Fruit fly (Drosophila melanogaster) whole organism, adult: ENCODE measurements around the gene CG17121.

Experiments
- CG11617 ChIP-seq: fragments of 200-800 bp; sonication (Bioruptor generic); optimal IDR thresholded peaks from 2 replicates; lab custom pipeline; 2017; ENCODE audit warnings: mild to moderate bottlenecking, missing biosample characterization, missing genetic modification reagents, missing genetic modification characterization
- CG12768 ChIP-seq: fragments of 200-800 bp; sonication (Bioruptor generic); optimal IDR thresholded peaks from 2 replicates; lab custom pipeline; 2017; ENCODE audit warnings: missing biosample characterization, missing genetic modification characterization, mild to moderate bottlenecking, moderate library complexity, missing genetic modification reagents
- CG14711 ChIP-seq: fragments of 200-800 bp; sonication (Bioruptor generic); optimal IDR thresholded peaks from 2 replicates; lab custom pipeline; 2018; ENCODE audit warnings: missing biosample characterization, mild to moderate bottlenecking, missing genetic modification characterization, moderate library complexity
- CG1620 ChIP-seq: fragments of 200-800 bp; sonication (Bioruptor generic); optimal IDR thresholded peaks from 2 replicates; lab custom pipeline; 2016; ENCODE audit warnings: missing biosample characterization, missing genetic modification characterization
- CG33017 ChIP-seq: fragments of 200-800 bp; sonication (Bioruptor generic); optimal IDR thresholded peaks from 2 replicates; lab custom pipeline; 2018; ENCODE audit warnings: missing biosample characterization, mild to moderate bottlenecking, missing genetic modification characterization, moderate library complexity
- CG5204 ChIP-seq: fragments of 200-800 bp; sonication (Bioruptor generic); optimal IDR thresholded peaks from 2 replicates; lab custom pipeline; 2016; ENCODE audit warnings: missing biosample characterization, missing genetic modification characterization
- CG7045 ChIP-seq: fragments of 200-800 bp; sonication (Bioruptor generic); optimal IDR thresholded peaks from 2 replicates; lab custom pipeline; 2017; ENCODE audit warnings: missing biosample characterization, mild to moderate bottlenecking, missing genetic modification characterization
- CG7101 ChIP-seq: fragments of 200-800 bp; sonication (Bioruptor generic); optimal IDR thresholded peaks from 2 replicates; lab custom pipeline; 2018; ENCODE audit warnings: missing biosample characterization, mild to moderate bottlenecking, missing genetic modification characterization, moderate library complexity
- Clk ChIP-seq: fragments of 200-800 bp; sonication (Bioruptor generic); optimal IDR thresholded peaks from 2 replicates; lab custom pipeline; 2017; ENCODE audit warnings: missing biosample characterization, missing genetic modification characterization
- Crg-1 ChIP-seq: fragments of 200-800 bp; sonication (Bioruptor generic); optimal IDR thresholded peaks from 2 replicates; lab custom pipeline; 2016; ENCODE audit warnings: missing biosample characterization, missing genetic modification characterization
- Hr96 ChIP-seq: fragments of 200-800 bp; sonication (Bioruptor generic); optimal IDR thresholded peaks from 2 replicates; lab custom pipeline; 2016; ENCODE audit warnings: missing biosample characterization, missing genetic modification characterization
- Mnt ChIP-seq: fragments of 200-800 bp; sonication (Bioruptor generic); optimal IDR thresholded peaks from 2 replicates; lab custom pipeline; 2016; ENCODE audit warnings: missing biosample characterization, mild to moderate bottlenecking, missing genetic modification characterization
- bab1 ChIP-seq: fragments of 200-800 bp; sonication (Bioruptor generic); optimal IDR thresholded peaks from 3 replicates; lab custom pipeline; 2019; ENCODE audit warnings: missing biosample characterization, mild to moderate bottlenecking, missing genetic modification characterization, moderate library complexity
- cic ChIP-seq: fragments of 200-800 bp; sonication (Bioruptor generic); optimal IDR thresholded peaks from 2 replicates; lab custom pipeline; 2017; ENCODE audit warnings: missing biosample characterization, mild to moderate bottlenecking, missing genetic modification characterization, moderate library complexity
- cnc ChIP-seq, 2 experiments: fragments of >200 bp; optimal IDR thresholded peaks; 2 replicates each; lab custom pipeline; 2017
- kay ChIP-seq: fragments of 200-800 bp; sonication (Bioruptor generic); peaks from one replicate; lab custom pipeline; 2016; ENCODE audit warnings: missing biosample characterization, missing genetic modification characterization, borderline replicate concordance
- ovo ChIP-seq: fragments of 200-800 bp; sonication (Bioruptor generic); optimal IDR thresholded peaks from 2 replicates; lab custom pipeline; 2016; ENCODE audit warnings: missing biosample characterization, missing genetic modification characterization
- pad ChIP-seq: fragments of 200-800 bp; sonication (Bioruptor generic); optimal IDR thresholded peaks from 3 replicates; lab custom pipeline; 2017; ENCODE audit warnings: missing biosample characterization, missing genetic modification characterization, mild to moderate bottlenecking, moderate library complexity, missing genetic modification reagents
- tj ChIP-seq: fragments of 200-800 bp; sonication (Bioruptor generic); optimal IDR thresholded peaks from 3 replicates; lab custom pipeline; 2017; ENCODE audit warnings: missing biosample characterization, mild to moderate bottlenecking, missing genetic modification characterization, moderate library complexity
- toe ChIP-seq: fragments of 200-800 bp; sonication (Bioruptor generic); optimal IDR thresholded peaks from 2 replicates; lab custom pipeline; 2016; ENCODE audit warnings: missing biosample characterization, missing genetic modification characterization

The CG17121 gene

dm6 chr3R:23056753-23057152 lies 8.7 kb upstream of the CG17121 start:
- TF ChIP-seq CG7045 (GFP tag; lab: Kevin White, UChicago) (no peak), CG14711 (tag; lab: Kevin White, UChicago) (no peak), cic (GFP tag; lab: Kevin White, UChicago) (peak; percentile 11), Mnt (GFP tag; lab: Kevin White, UChicago) (peak; percentile 11), Clk (no peak), CG5204 (GFP tag; lab: Kevin White, UChicago) (no peak), cnc (optimal IDR thresholded peaks at IDR 0.05; lab: Kevin White, UChicago) (no peak), bab1 (no peak), CG11617 (GFP tag; lab: Kevin White, UChicago) (no peak)

DNA sequence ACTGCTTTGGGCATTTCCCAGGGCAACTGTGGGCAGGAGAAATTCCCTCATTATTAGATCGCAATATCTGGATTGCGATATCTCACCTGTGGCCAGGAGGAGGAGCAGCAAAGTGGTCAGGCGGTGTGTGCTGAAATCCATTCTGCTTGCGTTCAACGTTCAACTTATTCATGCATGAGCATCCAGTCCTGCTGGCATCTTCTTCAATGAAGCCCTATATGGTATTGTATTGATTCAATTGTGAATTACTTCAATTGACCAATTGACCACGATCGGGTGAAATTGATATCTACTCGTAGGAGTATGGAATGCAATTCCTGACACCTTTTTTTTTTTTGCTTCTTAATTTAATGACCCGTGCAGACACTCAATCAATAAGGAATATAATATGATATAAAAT lies 8.1 kb upstream of the CG17121 start:
- no peak for TF ChIP-seq Crg-1 (GFP tag; lab: Kevin White, UChicago)
- TF ChIP-seq cnc (optimal IDR thresholded peaks at IDR 0.05; lab: Kevin White, UChicago) = no peak

dm6 chr3R:23053936-23054335 lies 5.9 kb upstream of the CG17121 start, which contains the start of gene p53:
Gene p53 (minus strand): TSS chr3R:23054082.
- TF ChIP-seq pad (GFP tag; lab: Kevin White, UChicago) = peak; percentile 18
- peak; percentile 23 for TF ChIP-seq CG1620 (GFP tag; lab: Kevin White, UChicago)
- peak; percentile 51 for TF ChIP-seq CG14711 (tag; lab: Kevin White, UChicago)
- TF ChIP-seq CG5204 (GFP tag; lab: Kevin White, UChicago) = peak; percentile 35
- TF ChIP-seq toe = peak; percentile 35
- peak; percentile 51 for TF ChIP-seq bab1
- TF ChIP-seq CG7101 (tag; lab: Kevin White, UChicago) = peak; percentile 49
- peak; percentile 22 for TF ChIP-seq Hr96 (GFP tag; lab: Kevin White, UChicago)
- no peak for TF ChIP-seq Clk
- peak; percentile 7 for TF ChIP-seq Mnt (GFP tag; lab: Kevin White, UChicago)
- no peak for TF ChIP-seq ovo (GFP tag; lab: Kevin White, UChicago)
- TF ChIP-seq tj (GFP tag; lab: Kevin White, UChicago) = no peak
- peak; percentile 33 for TF ChIP-seq CG11617 (GFP tag; lab: Kevin White, UChicago)
- no peak for TF ChIP-seq Crg-1 (GFP tag; lab: Kevin White, UChicago)

DNA sequence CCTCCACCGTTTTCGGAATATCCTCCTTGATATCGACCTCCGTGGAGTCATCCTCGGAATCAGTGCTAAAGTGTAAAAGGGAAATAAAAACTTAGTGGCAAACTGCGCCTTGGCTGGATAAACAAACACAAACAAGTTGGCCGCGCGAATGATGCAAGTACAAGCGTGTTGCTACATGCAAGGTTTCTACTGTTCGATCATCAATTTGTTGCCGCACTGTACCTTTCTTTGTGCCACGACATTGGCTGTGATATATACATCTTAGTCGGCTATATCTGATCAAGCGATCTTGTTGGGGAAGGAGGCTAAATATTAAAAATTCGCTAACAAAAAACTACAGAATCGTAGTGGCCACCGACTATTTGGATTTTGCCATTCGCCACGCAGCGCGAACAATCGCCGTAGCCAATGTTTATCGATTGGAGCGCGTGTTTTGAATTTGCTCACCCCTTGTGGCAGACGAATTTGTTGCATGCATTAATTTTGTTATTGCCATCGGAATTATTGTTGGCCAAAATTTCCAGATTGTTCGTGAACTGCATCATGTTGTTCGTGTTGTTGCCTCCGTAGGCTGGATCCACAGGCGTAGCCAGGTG lies 5.2 kb upstream of the CG17121 start:
- no peak for TF ChIP-seq CG5204 (GFP tag; lab: Kevin White, UChicago)

DNA sequence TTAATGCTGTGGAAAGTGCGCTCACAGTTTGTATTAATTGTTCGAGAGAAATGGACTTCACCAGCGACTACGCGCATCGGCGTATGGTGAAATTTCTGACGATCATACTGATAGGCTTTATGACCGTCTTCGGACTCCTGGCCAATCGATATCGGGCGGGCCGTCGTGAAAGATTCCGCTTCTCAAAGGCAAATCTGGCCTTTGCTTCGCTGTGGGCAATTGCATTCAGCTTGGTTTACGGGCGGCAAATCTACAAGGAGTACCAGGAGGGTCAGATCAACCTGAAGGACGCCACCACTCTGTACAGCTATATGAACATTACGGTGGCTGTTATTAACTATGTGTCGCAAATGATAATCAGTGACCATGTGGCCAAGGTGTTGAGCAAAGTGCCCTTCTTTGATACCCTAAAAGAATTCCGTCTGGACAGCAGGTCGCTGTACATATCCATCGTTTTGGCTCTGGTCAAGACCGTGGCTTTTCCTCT lies 3.7 kb upstream of the CG17121 start, which contains the start of gene Gr94a:
Gene Gr94a (plus strand): TSS at position 51 of the 487 bp plus-strand sequence.
- TF ChIP-seq CG11617 (GFP tag; lab: Kevin White, UChicago) = no peak
- TF ChIP-seq CG33017 (tag; lab: Kevin White, UChicago) = no peak
- no peak for TF ChIP-seq CG7045 (GFP tag; lab: Kevin White, UChicago)
- no peak for TF ChIP-seq Mnt (GFP tag; lab: Kevin White, UChicago)
- no peak for TF ChIP-seq bab1
- TF ChIP-seq toe = no peak
- no peak for TF ChIP-seq ovo (GFP tag; lab: Kevin White, UChicago)
- TF ChIP-seq CG1620 (GFP tag; lab: Kevin White, UChicago) = no peak
- no peak for TF ChIP-seq Clk
- TF ChIP-seq Hr96 (GFP tag; lab: Kevin White, UChicago) = no peak
- no peak for TF ChIP-seq CG7101 (tag; lab: Kevin White, UChicago)
- no peak for TF ChIP-seq tj (GFP tag; lab: Kevin White, UChicago)
- no peak for TF ChIP-seq kay (GFP tag; lab: Kevin White, UChicago)
- no peak for TF ChIP-seq cnc (optimal IDR thresholded peaks at IDR 0.05; lab: Kevin White, UChicago)
- TF ChIP-seq cic (GFP tag; lab: Kevin White, UChicago) = no peak

dm6 chr3R:23048690-23049118 lies 690 bp upstream of the CG17121 start:
- TF ChIP-seq CG5204 (GFP tag; lab: Kevin White, UChicago) (peak; percentile 63), CG7045 (GFP tag; lab: Kevin White, UChicago) (peak; percentile 64), CG12768 (peak; percentile 44), toe (peak; percentile 49), bab1 (peak; percentile 11), CG7101 (tag; lab: Kevin White, UChicago) (peak; percentile 63), CG33017 (tag; lab: Kevin White, UChicago) (peak; percentile 54), ovo (GFP tag; lab: Kevin White, UChicago) (no peak), CG11617 (GFP tag; lab: Kevin White, UChicago) (peak; percentile 51), Hr96 (GFP tag; lab: Kevin White, UChicago) (peak; percentile 44), CG14711 (tag; lab: Kevin White, UChicago) (peak; percentile 30), kay (GFP tag; lab: Kevin White, UChicago) (no peak), Crg-1 (GFP tag; lab: Kevin White, UChicago) (no peak), Clk (no peak)

dm6 chr3R:23046529-23046943 lies 1.5 kb downstream of the CG17121 start:
- TF ChIP-seq CG12768 (peak; percentile 24), Clk (no peak), Mnt (GFP tag; lab: Kevin White, UChicago) (no peak), CG33017 (tag; lab: Kevin White, UChicago) (peak; percentile 33), tj (GFP tag; lab: Kevin White, UChicago) (no peak), cic (GFP tag; lab: Kevin White, UChicago) (no peak), CG5204 (GFP tag; lab: Kevin White, UChicago) (peak; percentile 25), CG14711 (tag; lab: Kevin White, UChicago) (no peak), bab1 (no peak), kay (GFP tag; lab: Kevin White, UChicago) (no peak), ovo (GFP tag; lab: Kevin White, UChicago) (no peak), Crg-1 (GFP tag; lab: Kevin White, UChicago) (no peak), toe (no peak), cnc (optimal IDR thresholded peaks at IDR 0.05; lab: Kevin White, UChicago) (no peak), CG7045 (GFP tag; lab: Kevin White, UChicago) (peak; percentile 9), Hr96 (GFP tag; lab: Kevin White, UChicago) (peak; percentile 7), pad (GFP tag; lab: Kevin White, UChicago) (no peak), CG7101 (tag; lab: Kevin White, UChicago) (peak; percentile 10), CG1620 (GFP tag; lab: Kevin White, UChicago) (no peak), CG11617 (GFP tag; lab: Kevin White, UChicago) (no peak)
